Fruit fly (Drosophila melanogaster): ENCODE measurements around the gene Fkbp59.
A peak's percentile ranks its signal among the peaks of the same experiment; 100 is the strongest.

Gene Fkbp59

dm6 chr2L:9918020-9918959 lies 30.5 kb downstream of the Fkbp59 start, which contains the start of the genes CG5885 and CG4598:
TSS of gene CG5885 (minus strand) at chr2L:9918330.
TSS of gene CG4598 (plus strand) at chr2L:9918618.
- TF ChIP-seq CG15710 (tag; optimal IDR thresholded peaks at IDR 0.05) (peak; percentile 55), CG17806 (tag; optimal IDR thresholded peaks at IDR 0.05) (peak; percentile 42), Pif1B (GFP tag; optimal IDR thresholded peaks at IDR 0.05) (peak; percentile 69), CG8301 (tag; optimal IDR thresholded peaks at IDR 0.05) (peak; percentile 63), Pif1A (GFP tag; optimal IDR thresholded peaks at IDR 0.05) (peak; percentile 82), D1 (tag; optimal IDR thresholded peaks at IDR 0.05) (no peak), CG4496 (GFP tag; IDR thresholded peaks at IDR 0.05) (peak; percentile 39), rn (GFP tag; IDR thresholded peaks at IDR 0.05) (no peak), CG8159 (tag; optimal IDR thresholded peaks at IDR 0.05) (peak; percentile 63), EcR (GFP tag; optimal IDR thresholded peaks at IDR 0.05) (peak; percentile 10), CG13204 (GFP tag; optimal IDR thresholded peaks at IDR 0.05) (peak; percentile 42), CG32121 (GFP tag; IDR thresholded peaks at IDR 0.05) (peak; percentile 76), Ets98B (GFP tag; IDR thresholded peaks at IDR 0.05) (peak; percentile 78), fd96Ca (GFP tag; IDR thresholded peaks at IDR 0.05) (peak; percentile 43; the same call in 1 of the 3 replicates), CG12605 (GFP tag; IDR thresholded peaks at IDR 0.05) (peak; percentile 80), gl (tag; optimal IDR thresholded peaks at IDR 0.05) (peak; percentile 81), CG14655 (GFP tag; optimal IDR thresholded peaks at IDR 0.05) (peak; percentile 78), CG34367 (tag; optimal IDR thresholded peaks at IDR 0.05) (peak; percentile 2), CG10348 (GFP tag; IDR thresholded peaks at IDR 0.05) (no peak), Snoo (tag; optimal IDR thresholded peaks at IDR 0.05) (peak; percentile 44), CG9948 (tag; optimal IDR thresholded peaks at IDR 0.05) (peak; percentile 58)

- TF ChIP-seq CG8159 (tag; optimal IDR thresholded peaks at IDR 0.05), result no peak
These were observed 31.4 kb downstream of the Fkbp59 start for dm6 chr2L:9919218-9919617.

- no peak for TF ChIP-seq CG10348 (GFP tag; IDR thresholded peaks at IDR 0.05)
These were observed 32.1 kb downstream of the Fkbp59 start, which contains the start of gene CG4594 for dm6 chr2L:9919949-9920348. TSS of gene CG4594 (plus strand) at chr2L:9920160.

- no peak for TF ChIP-seq CG17806 (tag; optimal IDR thresholded peaks at IDR 0.05)
- peak; percentile 84 for TF ChIP-seq Ets98B (GFP tag; IDR thresholded peaks at IDR 0.05)
- TF ChIP-seq CG9948 (tag; optimal IDR thresholded peaks at IDR 0.05), result peak; percentile 54
- TF ChIP-seq D1 (tag; optimal IDR thresholded peaks at IDR 0.05), result peak; percentile 2
- peak; percentile 66 for TF ChIP-seq CG12605 (GFP tag; IDR thresholded peaks at IDR 0.05)
- peak; percentile 82 for TF ChIP-seq CG32121 (GFP tag; IDR thresholded peaks at IDR 0.05)
- peak; percentile 65 for TF ChIP-seq CG8159 (tag; optimal IDR thresholded peaks at IDR 0.05)
- no peak for TF ChIP-seq CG8301 (tag; optimal IDR thresholded peaks at IDR 0.05)
- peak; percentile 87 for TF ChIP-seq CG4496 (GFP tag; IDR thresholded peaks at IDR 0.05)
- no peak for TF ChIP-seq CG13204 (GFP tag; optimal IDR thresholded peaks at IDR 0.05)
- peak; percentile 82; the same call in 2 of the 3 replicates for TF ChIP-seq fd96Ca (GFP tag; IDR thresholded peaks at IDR 0.05)
- peak; percentile 77 for TF ChIP-seq Pif1B (GFP tag; optimal IDR thresholded peaks at IDR 0.05)
- peak; percentile 68 for TF ChIP-seq CG34367 (tag; optimal IDR thresholded peaks at IDR 0.05)
- TF ChIP-seq CG10348 (GFP tag; IDR thresholded peaks at IDR 0.05), result no peak
- no peak for TF ChIP-seq EcR (GFP tag; optimal IDR thresholded peaks at IDR 0.05)
- peak; percentile 81 for TF ChIP-seq Pif1A (GFP tag; optimal IDR thresholded peaks at IDR 0.05)
- TF ChIP-seq gl (tag; optimal IDR thresholded peaks at IDR 0.05), result peak; percentile 36
These were observed 33.6 kb downstream of the Fkbp59 start, which contains the start of gene CG4592 for dm6 chr2L:9921401-9921800. TSS of gene CG4592 (plus strand) at chr2L:9921633.

- TF ChIP-seq EcR (GFP tag; optimal IDR thresholded peaks at IDR 0.05) (no peak), CG14655 (GFP tag; optimal IDR thresholded peaks at IDR 0.05) (no peak), Pif1A (GFP tag; optimal IDR thresholded peaks at IDR 0.05) (no peak), Pif1B (GFP tag; optimal IDR thresholded peaks at IDR 0.05) (no peak), rn (GFP tag; IDR thresholded peaks at IDR 0.05) (no peak), CG9948 (tag; optimal IDR thresholded peaks at IDR 0.05) (no peak), fd96Ca (GFP tag; IDR thresholded peaks at IDR 0.05) (no peak), CG17806 (tag; optimal IDR thresholded peaks at IDR 0.05) (no peak), CG13204 (GFP tag; optimal IDR thresholded peaks at IDR 0.05) (no peak), gl (tag; optimal IDR thresholded peaks at IDR 0.05) (no peak), CG4496 (GFP tag; IDR thresholded peaks at IDR 0.05) (no peak), CG32121 (GFP tag; IDR thresholded peaks at IDR 0.05) (no peak), CG8301 (tag; optimal IDR thresholded peaks at IDR 0.05) (no peak), CG12605 (GFP tag; IDR thresholded peaks at IDR 0.05) (no peak), CG15710 (tag; optimal IDR thresholded peaks at IDR 0.05) (no peak)
These were observed 37.0 kb downstream of the Fkbp59 start, which contains the start of the genes TbCMF46 and CG42366 for dm6 chr2L:9924765-9925164. TSS of gene TbCMF46 (minus strand) at chr2L:9924865. TSS of gene CG42366 (plus strand) at chr2L:9925161.

dm6 chr2L:9930280-9930679 lies 42.5 kb downstream of the Fkbp59 start, which contains the start of gene CG42367:
TSS of gene CG42367 (plus strand) at chr2L:9930580.
- TF ChIP-seq CG8159 (tag; optimal IDR thresholded peaks at IDR 0.05) (no peak), CG34367 (tag; optimal IDR thresholded peaks at IDR 0.05) (no peak), Pif1B (GFP tag; optimal IDR thresholded peaks at IDR 0.05) (no peak), CG15710 (tag; optimal IDR thresholded peaks at IDR 0.05) (no peak), CG9948 (tag; optimal IDR thresholded peaks at IDR 0.05) (no peak), Pif1A (GFP tag; optimal IDR thresholded peaks at IDR 0.05) (no peak), CG32121 (GFP tag; IDR thresholded peaks at IDR 0.05) (no peak), Snoo (tag; optimal IDR thresholded peaks at IDR 0.05) (no peak), CG14655 (GFP tag; optimal IDR thresholded peaks at IDR 0.05) (no peak), CG13204 (GFP tag; optimal IDR thresholded peaks at IDR 0.05) (no peak)

Data from whole organism, pupa.